Fruit fly (Drosophila melanogaster): Measurements from ENCODE around the gene Ufd4.

Gene Ufd4

dm6 chr2L:10263343-10263744, 28.8 kb downstream of the Ufd4 start, which contains the start of gene Rsf1:
Rsf1 (minus strand) TSS chr2L:10263554.
- TF ChIP-seq Eip78C (GFP tag) (peak; percentile 18), Blimp-1 (GFP tag; optimal IDR thresholded peaks at IDR 0.05) (no peak)

- TF ChIP-seq Hr4 (GFP tag; optimal IDR thresholded peaks at IDR 0.05), result no peak
- TF ChIP-seq CG31627 (GFP tag; optimal IDR thresholded peaks at IDR 0.05), result no peak
- TF ChIP-seq cyc (GFP tag; optimal IDR thresholded peaks at IDR 0.05), result no peak
- TF ChIP-seq CG6792 (GFP tag; optimal IDR thresholded peaks at IDR 0.05), result no peak
- TF ChIP-seq vri (GFP tag; optimal IDR thresholded peaks at IDR 0.05), result no peak
- no peak for TF ChIP-seq CG6854 (GFP tag; optimal IDR thresholded peaks at IDR 0.05)
- no peak for TF ChIP-seq CG10669 (GFP tag; optimal IDR thresholded peaks at IDR 0.05)
- TF ChIP-seq Met (GFP tag; optimal IDR thresholded peaks at IDR 0.05), result no peak
- no peak for TF ChIP-seq CG6808 (GFP tag; optimal IDR thresholded peaks at IDR 0.05)
- TF ChIP-seq CG4318 (GFP tag; optimal IDR thresholded peaks at IDR 0.05), result no peak
- TF ChIP-seq CG3919 (GFP tag; optimal IDR thresholded peaks at IDR 0.05), result no peak
- no peak for TF ChIP-seq topi (GFP tag; optimal IDR thresholded peaks at IDR 0.05)
These were observed 30.4 kb downstream of the Ufd4 start for dm6 chr2L:10261774-10262173.

dm6 chr2L:10260750-10261493, 31.2 kb downstream of the Ufd4 start, which contains the start of gene Pten:
Pten (minus strand) TSS chr2L:10261049.
- TF ChIP-seq CG1621 (tag; optimal IDR thresholded peaks at IDR 0.05), result no peak
- TF ChIP-seq CG8119 (GFP tag; IDR thresholded peaks at IDR 0.05), result no peak
- TF ChIP-seq cyc (GFP tag; optimal IDR thresholded peaks at IDR 0.05), result peak; percentile 52
- TF ChIP-seq Eip93F (GFP tag; optimal IDR thresholded peaks at IDR 0.05), result no peak
- no peak for TF ChIP-seq pdm3 (GFP tag; optimal IDR thresholded peaks at IDR 0.05)
- TF ChIP-seq Hr39 (GFP tag; optimal IDR thresholded peaks at IDR 0.05), result no peak
- TF ChIP-seq topi (GFP tag; optimal IDR thresholded peaks at IDR 0.05), result peak; percentile 68
- no peak for TF ChIP-seq CG16779 (tag; optimal IDR thresholded peaks at IDR 0.05)
- no peak for TF ChIP-seq CG11294 (GFP tag; IDR thresholded peaks at IDR 0.05)
- peak; percentile 42 for TF ChIP-seq Ets21C (GFP tag; optimal IDR thresholded peaks at IDR 0.05)
- no peak for TF ChIP-seq CG3919 (GFP tag; optimal IDR thresholded peaks at IDR 0.05)
- peak; percentile 62 for TF ChIP-seq OdsH (GFP tag; optimal IDR thresholded peaks at IDR 0.05)
- TF ChIP-seq dsx (GFP tag; optimal IDR thresholded peaks at IDR 0.05; ENCODE audit: poor library complexity, severe bottlenecking), result no peak
- peak in 1 of 2 experiments; percentile 3 for TF ChIP-seq ss (GFP tag; optimal IDR thresholded peaks at IDR 0.05)
- peak; percentile 71 for TF ChIP-seq Met (GFP tag; optimal IDR thresholded peaks at IDR 0.05)
- TF ChIP-seq CG6808 (GFP tag; optimal IDR thresholded peaks at IDR 0.05), result no peak
- TF ChIP-seq Lpt (GFP tag; optimal IDR thresholded peaks at IDR 0.05), result no peak
- TF ChIP-seq Ets96B (tag; optimal IDR thresholded peaks at IDR 0.05), result peak; percentile 55
- TF ChIP-seq CG3032 (tag; optimal IDR thresholded peaks at IDR 0.05), result peak; percentile 61
- TF ChIP-seq vri (GFP tag; optimal IDR thresholded peaks at IDR 0.05), result no peak
- TF ChIP-seq Eip78C (GFP tag), result peak; percentile 89
- TF ChIP-seq Sox102F (GFP tag; optimal IDR thresholded peaks at IDR 0.05), result no peak
- no peak for TF ChIP-seq CG9139 (GFP tag; optimal IDR thresholded peaks at IDR 0.05)
- no peak for TF ChIP-seq CG6276 (GFP tag; optimal IDR thresholded peaks at IDR 0.05)
- no peak for TF ChIP-seq CG32006 (GFP tag; optimal IDR thresholded peaks at IDR 0.05)
- TF ChIP-seq spab (GFP tag; optimal IDR thresholded peaks at IDR 0.05), result no peak
- no peak for TF ChIP-seq fd85E (GFP tag; optimal IDR thresholded peaks at IDR 0.05)
- no peak for TF ChIP-seq fd59A (GFP tag; optimal IDR thresholded peaks at IDR 0.05)
- peak; percentile 33 for TF ChIP-seq CG11902 (GFP tag; optimal IDR thresholded peaks at IDR 0.05)
- TF ChIP-seq CG6163 (GFP tag; IDR thresholded peaks at IDR 0.05), result no peak
- TF ChIP-seq CG8632 (GFP tag; optimal IDR thresholded peaks at IDR 0.05), result peak; percentile 37
- peak; percentile 48 for TF ChIP-seq CG8319 (GFP tag; optimal IDR thresholded peaks at IDR 0.05)
- TF ChIP-seq Eip75B (GFP tag; optimal IDR thresholded peaks at IDR 0.05), result peak; percentile 66
- no peak for TF ChIP-seq CG10631 (GFP tag; optimal IDR thresholded peaks at IDR 0.05)
- no peak for TF ChIP-seq eg (GFP tag; IDR thresholded peaks at IDR 0.05)
- no peak for TF ChIP-seq CG7368 (GFP tag; optimal IDR thresholded peaks at IDR 0.05)
- no peak for TF ChIP-seq salr (GFP tag; optimal IDR thresholded peaks at IDR 0.05)
- TF ChIP-seq CG15336 (GFP tag; IDR thresholded peaks at IDR 0.05), result peak; percentile 72
- no peak for TF ChIP-seq Smox (GFP tag; optimal IDR thresholded peaks at IDR 0.05)
- peak; percentile 56 for TF ChIP-seq CG31627 (GFP tag; optimal IDR thresholded peaks at IDR 0.05)
- TF ChIP-seq CG6792 (GFP tag; optimal IDR thresholded peaks at IDR 0.05), result peak; percentile 16

All from whole organism, prepupa.